Worm (Caenorhabditis elegans): ENCODE data around the gene F15H10.7.

- TF ChIP-seq unc-62 (GFP tag; optimal IDR thresholded peaks at IDR 0.05) (no peak), nhr-23 (tag; optimal IDR thresholded peaks at IDR 0.05) (no peak), pqm-1 (tag; optimal IDR thresholded peaks at IDR 0.05) (no peak), R02D3.7 (tag; optimal IDR thresholded peaks at IDR 0.05) (no peak), fkh-10 (GFP tag; optimal IDR thresholded peaks at IDR 0.05) (no peak), ceh-82 (tag; optimal IDR thresholded peaks at IDR 0.05) (no peak)
Observed at ce11 chrV:10416925-10417324, 10.7 kb upstream of the F15H10.7 start, which contains the start of gene F15H10.10.
